Worm (Caenorhabditis elegans) whole organism, L1 larva: Measurements from ENCODE around the gene piki-1.

Source experiments
- hlh-4 ChIP-seq: sonication (generic microtip); optimal IDR thresholded peaks from 2 replicates; lab custom pipeline; 2016; ENCODE audit warnings: mild to moderate bottlenecking, missing genetic modification characterization, missing compliant biosample characterization
- lin-35 ChIP-seq, 2 experiments: fragments of 150-350 bp; optimal IDR thresholded peaks; 2 replicates each; lab custom pipeline; 2014; ENCODE audit warnings: missing biosample characterization in 2 of 2, missing genetic modification characterization in 2 of 2, missing genetic modification reagents in 2 of 2
- lin-39 ChIP-seq: fragments of 150-350 bp; optimal IDR thresholded peaks from 2 replicates; lab custom pipeline; 2014; ENCODE audit warnings: missing biosample characterization, missing genetic modification reagents, missing genetic modification characterization
- nhr-237 ChIP-seq: fragments of 150-350 bp; optimal IDR thresholded peaks from 2 replicates; lab custom pipeline; 2014; ENCODE audit warnings: missing biosample characterization, missing genetic modification characterization

- TF ChIP-seq lin-35 (GFP tag; optimal IDR thresholded peaks at IDR 0.05; lab: Kevin White, UChicago) (peak in 1 of 2 experiments; percentile 2), lin-39 (tag; lab: Kevin White, UChicago) (no peak), nhr-237 (tag; lab: Kevin White, UChicago) (no peak), hlh-4 (tag; lab: Kevin White, UChicago) (no peak)
Observed at ce11 chrX:15264149-15264548, 17.9 kb upstream of the piki-1 start.
